Worm (Caenorhabditis elegans): Measurements from ENCODE around the gene M176.16.

- TF ChIP-seq cog-1 (tag; optimal IDR thresholded peaks at IDR 0.05) (no peak), flt-1 (GFP tag; IDR thresholded peaks at IDR 0.05) (no peak), klf-2 (GFP tag; conservative IDR thresholded peaks at IDR 0.05) (no peak), ztf-29 (GFP tag; IDR thresholded peaks at IDR 0.05) (no peak), med-1 (GFP tag; optimal IDR thresholded peaks at IDR 0.05; ENCODE audit: insufficient read depth) (no peak), ztf-23 (GFP tag; IDR thresholded peaks at IDR 0.05) (no peak), T22C8.4 (GFP tag; IDR thresholded peaks at IDR 0.05) (no peak), ref-1 (GFP tag; conservative IDR thresholded peaks at IDR 0.05) (no peak)
These were observed 43.5 kb upstream of the M176.16 start, which contains the start of gene C06C3.12 for ce11 chrII:9374807-9375206.

Data from whole organism, midembryonic.